Worm (Caenorhabditis elegans) whole organism, early embryonic: ENCODE results near the gene polh-1.

Experiments
- B0310.2 ChIP-seq: sonication (generic microtip); optimal IDR thresholded peaks from 2 replicates; lab custom pipeline; 2016; ENCODE audit warnings: mild to moderate bottlenecking, missing genetic modification characterization, missing compliant biosample characterization
- F13C5.2 ChIP-seq: sonication (generic microtip); optimal IDR thresholded peaks from 2 replicates; lab custom pipeline; 2017; ENCODE audit warnings: mild to moderate bottlenecking, missing genetic modification characterization, inconsistent platforms, missing compliant biosample characterization
- aly-1 ChIP-seq: sonication (generic microtip); optimal IDR thresholded peaks from 2 replicates; lab custom pipeline; 2016; ENCODE audit warnings: missing genetic modification characterization, missing compliant biosample characterization
- ama-1 ChIP-seq: fragments of 150-350 bp; optimal IDR thresholded peaks from 2 replicates; lab custom pipeline; 2014
- ceh-13 ChIP-seq: fragments of 200-800 bp; sonication (Bioruptor generic); optimal IDR thresholded peaks from 2 replicates; lab custom pipeline; 2018; ENCODE audit warnings: mild to moderate bottlenecking, missing genetic modification characterization, missing compliant biosample characterization
- ceh-36 ChIP-seq: sonication (generic microtip); optimal IDR thresholded peaks from 2 replicates; lab custom pipeline; 2016; ENCODE audit warnings: missing genetic modification characterization, inconsistent platforms, missing compliant biosample characterization
- ets-7 ChIP-seq: sonication (generic microtip); optimal IDR thresholded peaks from 2 replicates; lab custom pipeline; 2016; ENCODE audit warnings: missing genotype, missing genetic modification characterization, missing compliant biosample characterization
- flt-1 ChIP-seq: fragments of 200-800 bp; sonication (Bioruptor generic); IDR thresholded peaks from 2 replicates; pipeline ENCODE4 v1.3.6; 2022; ENCODE audit warnings: missing genetic modification characterization, missing compliant biosample characterization
- hmbx-1 ChIP-seq: sonication (generic microtip); optimal IDR thresholded peaks from 2 replicates; lab custom pipeline; 2016; ENCODE audit warnings: mild to moderate bottlenecking, missing genetic modification characterization, missing compliant biosample characterization
- hmg-4 ChIP-seq: fragments of 200-800 bp; sonication (Bioruptor generic); optimal IDR thresholded peaks from 2 replicates; lab custom pipeline; 2018; ENCODE audit warnings: mild to moderate bottlenecking, missing genetic modification characterization, missing compliant biosample characterization
- hnd-1 ChIP-seq: sonication (generic microtip); optimal IDR thresholded peaks from 2 replicates; lab custom pipeline; 2016; ENCODE audit warnings: missing genetic modification characterization, missing compliant biosample characterization
- pes-1 ChIP-seq: fragments of 200-800 bp; sonication (Bioruptor generic); IDR thresholded peaks from 2 replicates; pipeline ENCODE4 v1.3.6; 2022; ENCODE audit warnings: missing genetic modification reagents, missing genetic modification characterization, missing compliant biosample characterization
- scrt-1 ChIP-seq: fragments of 200-800 bp; sonication (Bioruptor generic); IDR thresholded peaks from 2 replicates; pipeline ENCODE4 v1.3.6; 2022; ENCODE audit warnings: missing genetic modification characterization, missing compliant biosample characterization
- sea-1 ChIP-seq: fragments of 200-800 bp; sonication (Bioruptor generic); conservative IDR thresholded peaks from 2 replicates; pipeline ENCODE4 v1.3.6; 2022; ENCODE audit warnings: missing genetic modification characterization, missing compliant biosample characterization
- tbx-11 ChIP-seq: fragments of 200-800 bp; sonication (Bioruptor generic); IDR thresholded peaks from 2 replicates; pipeline ENCODE4 v1.3.6; 2022; ENCODE audit warnings: missing genetic modification characterization, missing compliant biosample characterization
- tbx-37 ChIP-seq: fragments of 200-800 bp; sonication (Bioruptor generic); conservative IDR thresholded peaks from 2 replicates; pipeline ENCODE4 v1.3.6; 2022; ENCODE audit warnings: missing genetic modification reagents, missing genetic modification characterization, missing compliant biosample characterization
- tra-4 ChIP-seq: sonication (generic microtip); optimal IDR thresholded peaks from 2 replicates; lab custom pipeline; 2017; ENCODE audit warnings: missing genetic modification characterization, missing compliant biosample characterization

Gene polh-1

DNA sequence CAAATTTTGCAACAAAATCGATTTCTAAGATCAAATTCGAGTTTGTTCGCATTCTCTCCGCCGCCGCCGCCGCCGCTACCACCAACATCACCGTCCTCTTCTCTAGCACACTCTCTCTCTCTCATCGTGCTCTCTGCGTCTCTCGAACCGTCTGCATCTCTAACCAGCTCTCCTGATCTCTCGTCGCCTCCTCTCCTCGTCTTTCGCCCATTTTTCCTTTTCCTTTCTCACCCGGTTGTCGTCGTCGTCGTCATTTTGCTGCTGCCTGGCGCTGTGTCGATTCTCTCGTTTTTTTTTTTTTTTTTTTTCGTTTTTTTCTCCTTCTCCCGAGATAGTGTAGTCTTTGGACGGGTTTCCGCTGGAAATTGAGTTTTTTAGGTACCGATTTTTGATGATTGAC is 23.6 kb downstream of the polh-1 start:
- no peak for TF ChIP-seq flt-1 (GFP tag; lab: Robert Waterston, UW)
- no peak for TF ChIP-seq aly-1
- no peak for TF ChIP-seq ama-1 (lab: Kevin White, UChicago)
- no peak for TF ChIP-seq tbx-11 (GFP tag; lab: Robert Waterston, UW)
- TF ChIP-seq F13C5.2 (tag; lab: Kevin White, UChicago): no peak
- TF ChIP-seq scrt-1 (GFP tag; lab: Robert Waterston, UW): no peak
- TF ChIP-seq tra-4 (tag; lab: Kevin White, UChicago): no peak
- no peak for TF ChIP-seq hnd-1 (tag; lab: Kevin White, UChicago)
- no peak for TF ChIP-seq sea-1 (GFP tag; lab: Robert Waterston, UW)
- TF ChIP-seq ceh-13 (GFP tag; lab: Kevin White, UChicago): no peak
- peak; percentile 12 for TF ChIP-seq pes-1 (GFP tag; lab: Robert Waterston, UW)
- peak; percentile 3; the same call in 1 of the 2 replicates for TF ChIP-seq tbx-37 (GFP tag; lab: Robert Waterston, UW)
- no peak for TF ChIP-seq ceh-36 (tag; lab: Kevin White, UChicago)
- peak; percentile 42 for TF ChIP-seq ets-7

ce11 chrIII:1925786-1926185 is 24.3 kb downstream of the polh-1 start:
- TF ChIP-seq scrt-1 (GFP tag; lab: Robert Waterston, UW) (no peak), hnd-1 (tag; lab: Kevin White, UChicago) (no peak), hmbx-1 (no peak), pes-1 (GFP tag; lab: Robert Waterston, UW) (no peak), aly-1 (no peak)

DNA sequence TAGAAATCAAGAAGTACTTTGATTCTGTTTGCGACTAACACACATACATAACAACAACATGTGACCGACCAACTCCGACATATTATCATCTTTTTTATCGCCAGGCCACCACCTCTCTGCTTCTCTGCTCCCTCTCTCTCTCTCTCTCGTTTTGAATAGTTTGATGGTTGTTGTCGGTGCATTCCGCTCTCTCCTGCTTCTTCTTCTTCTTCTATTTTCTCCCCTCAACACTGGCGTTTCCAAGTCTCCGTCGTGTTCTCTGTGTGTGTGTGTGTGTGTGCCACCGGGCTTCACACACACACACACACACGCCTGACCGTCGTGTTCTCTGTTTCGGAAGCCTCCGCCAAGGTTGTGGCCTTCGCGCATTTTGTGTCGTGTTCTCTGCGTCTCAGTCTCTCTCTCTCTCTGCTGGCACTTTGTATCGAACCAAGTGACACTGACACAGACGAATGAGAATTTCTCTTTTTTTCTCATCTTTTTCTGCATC is 25.0 kb downstream of the polh-1 start:
- TF ChIP-seq tbx-37 (GFP tag; lab: Robert Waterston, UW): peak; percentile 17; the same call in 1 of the 2 replicates
- TF ChIP-seq pes-1 (GFP tag; lab: Robert Waterston, UW): peak; percentile 67; the same call in 1 of the 2 replicates
- no peak; the same call in 1 of the 2 replicates for TF ChIP-seq flt-1 (GFP tag; lab: Robert Waterston, UW)
- peak; percentile 7 for TF ChIP-seq hmg-4 (GFP tag; lab: Kevin White, UChicago)

ce11 chrIII:1923419-1924318 is 26.4 kb downstream of the polh-1 start:
- TF ChIP-seq aly-1: peak; percentile 43
- 0 out of 2 replicates have a peak, but pooled peaks have one; percentile 4 for TF ChIP-seq flt-1 (GFP tag; lab: Robert Waterston, UW)
- TF ChIP-seq hnd-1 (tag; lab: Kevin White, UChicago): no peak
- TF ChIP-seq ceh-13 (GFP tag; lab: Kevin White, UChicago): no peak
- peak; percentile 29 for TF ChIP-seq hmg-4 (GFP tag; lab: Kevin White, UChicago)
- TF ChIP-seq tbx-11 (GFP tag; lab: Robert Waterston, UW): no peak
- TF ChIP-seq scrt-1 (GFP tag; lab: Robert Waterston, UW): no peak
- TF ChIP-seq ama-1 (lab: Kevin White, UChicago): no peak
- TF ChIP-seq tra-4 (tag; lab: Kevin White, UChicago): no peak
- TF ChIP-seq sea-1 (GFP tag; lab: Robert Waterston, UW): no peak
- TF ChIP-seq F13C5.2 (tag; lab: Kevin White, UChicago): peak; percentile 47
- no peak for TF ChIP-seq ets-7
- no peak for TF ChIP-seq hmbx-1
- TF ChIP-seq tbx-37 (GFP tag; lab: Robert Waterston, UW): no peak
- TF ChIP-seq B0310.2 (tag; lab: Kevin White, UChicago): no peak
- TF ChIP-seq pes-1 (GFP tag; lab: Robert Waterston, UW): peak; percentile 44; the same call in 1 of the 2 replicates
- TF ChIP-seq ceh-36 (tag; lab: Kevin White, UChicago): no peak

ce11 chrIII:1922516-1922915 is 27.6 kb downstream of the polh-1 start:
- TF ChIP-seq scrt-1 (GFP tag; lab: Robert Waterston, UW) (no peak), hmbx-1 (no peak), hmg-4 (GFP tag; lab: Kevin White, UChicago) (no peak), hnd-1 (tag; lab: Kevin White, UChicago) (no peak), ceh-36 (tag; lab: Kevin White, UChicago) (peak; percentile 53)

DNA sequence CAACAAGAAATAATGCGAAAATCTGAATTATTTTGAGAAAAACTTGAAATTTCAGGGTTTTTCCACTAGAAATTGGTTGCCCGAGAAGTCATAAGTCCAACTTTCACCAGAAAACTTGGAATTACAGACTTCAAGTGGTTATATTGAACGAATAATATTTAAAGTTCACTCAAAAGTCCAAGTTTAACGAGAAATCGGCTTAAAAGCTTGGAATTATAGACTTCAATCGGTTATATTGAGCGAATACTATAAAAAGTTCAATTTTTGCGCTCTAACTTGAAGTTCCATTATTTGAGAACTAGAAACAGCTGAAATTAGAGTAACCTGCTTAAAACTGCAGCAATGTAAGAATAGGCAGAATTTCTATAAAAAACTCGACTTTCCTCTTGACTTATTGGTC is 28.0 kb downstream of the polh-1 start:
- TF ChIP-seq ceh-36 (tag; lab: Kevin White, UChicago) (no peak), hmbx-1 (no peak), flt-1 (GFP tag; lab: Robert Waterston, UW) (no peak), hmg-4 (GFP tag; lab: Kevin White, UChicago) (no peak), sea-1 (GFP tag; lab: Robert Waterston, UW) (no peak), aly-1 (no peak), tbx-11 (GFP tag; lab: Robert Waterston, UW) (no peak), tra-4 (tag; lab: Kevin White, UChicago) (no peak), pes-1 (GFP tag; lab: Robert Waterston, UW) (no peak), tbx-37 (GFP tag; lab: Robert Waterston, UW) (no peak), ets-7 (no peak), F13C5.2 (tag; lab: Kevin White, UChicago) (no peak)

ce11 chrIII:1921136-1921680 is 28.9 kb downstream of the polh-1 start:
- TF ChIP-seq pes-1 (GFP tag; lab: Robert Waterston, UW): peak; percentile 49; the same call in 1 of the 2 replicates
- TF ChIP-seq tbx-11 (GFP tag; lab: Robert Waterston, UW): 0 out of 2 replicates have a peak, but pooled peaks have one; percentile 22
- TF ChIP-seq ceh-36 (tag; lab: Kevin White, UChicago): peak; percentile 50
- peak; percentile 26 for TF ChIP-seq aly-1
- TF ChIP-seq F13C5.2 (tag; lab: Kevin White, UChicago): peak; percentile 63
- peak; percentile 45 for TF ChIP-seq ets-7
- peak; percentile 82 for TF ChIP-seq hmg-4 (GFP tag; lab: Kevin White, UChicago)
- 0 out of 2 replicates have a peak, but pooled peaks have one; percentile 17 for TF ChIP-seq scrt-1 (GFP tag; lab: Robert Waterston, UW)
- TF ChIP-seq sea-1 (GFP tag; lab: Robert Waterston, UW): no peak
- TF ChIP-seq ceh-13 (GFP tag; lab: Kevin White, UChicago): no peak
